Worm (Caenorhabditis elegans) whole organism, young adult: ENCODE data around the gene saeg-1.

Experiments
- B0336.3 ChIP-seq: fragments of 200-800 bp; sonication (Bioruptor generic); IDR thresholded peaks from 2 replicates; pipeline ENCODE4 v1.3.6; 2022; ENCODE audit warnings: missing genetic modification characterization, missing compliant biosample characterization
- F22D6.2 ChIP-seq: sonication (generic microtip); optimal IDR thresholded peaks from 2 replicates; lab custom pipeline; 2016; ENCODE audit warnings: mild to moderate bottlenecking, missing genetic modification characterization, missing compliant biosample characterization
- F33H1.4 ChIP-seq: fragments of 200-800 bp; sonication (Bioruptor generic); IDR thresholded peaks from 2 replicates; pipeline ENCODE4 v1.3.6; 2022; ENCODE audit warnings: missing genetic modification reagents, missing genetic modification characterization, missing compliant biosample characterization
- F49E8.2 ChIP-seq: sonication (generic microtip); optimal IDR thresholded peaks from 3 replicates; lab custom pipeline; 2017; ENCODE audit warnings: missing genetic modification characterization, mild to moderate bottlenecking, missing compliant biosample characterization, antibody characterized with exemption, moderate library complexity; ENCODE audit not compliant: insufficient read depth
- F57A8.1 ChIP-seq: fragments of 200-800 bp; sonication (Bioruptor generic); optimal IDR thresholded peaks from 2 replicates; lab custom pipeline; 2018; ENCODE audit warnings: mild to moderate bottlenecking, missing genetic modification characterization, moderate library complexity, missing compliant biosample characterization
- F57C9.4 ChIP-seq: sonication (generic microtip); optimal IDR thresholded peaks from 2 replicates; lab custom pipeline; 2017; ENCODE audit warnings: mild to moderate bottlenecking, missing genetic modification characterization, missing compliant biosample characterization
- K11D2.4 ChIP-seq: fragments of 200-800 bp; sonication (Bioruptor generic); IDR thresholded peaks from 2 replicates; pipeline ENCODE4 v1.3.6; 2022; ENCODE audit warnings: missing genetic modification reagents, missing genetic modification characterization, missing compliant biosample characterization
- K12H6.12 ChIP-seq: fragments of 200-800 bp; sonication (Bioruptor generic); optimal IDR thresholded peaks from 2 replicates; lab custom pipeline; 2018; ENCODE audit warnings: mild to moderate bottlenecking, missing genetic modification characterization, missing compliant biosample characterization
- T07F8.4 ChIP-seq: sonication (generic microtip); optimal IDR thresholded peaks from 2 replicates; lab custom pipeline; 2016; ENCODE audit warnings: mild to moderate bottlenecking, missing genetic modification characterization, moderate library complexity, missing compliant biosample characterization
- Y56A3A.18 ChIP-seq: fragments of 200-800 bp; sonication (Bioruptor generic); IDR thresholded peaks from 2 replicates; pipeline ENCODE4 v1.3.6; 2022; ENCODE audit warnings: missing genetic modification reagents, missing genetic modification characterization, missing compliant biosample characterization
- Y79H2A.3 ChIP-seq: fragments of 200-800 bp; sonication (Bioruptor generic); conservative IDR thresholded peaks from 2 replicates; pipeline ENCODE4 v1.3.6; 2022; ENCODE audit warnings: missing genetic modification reagents, missing genetic modification characterization, missing compliant biosample characterization
- Y95B8A.8 ChIP-seq: fragments of 200-800 bp; sonication (Bioruptor generic); IDR thresholded peaks from 2 replicates; pipeline ENCODE4 v1.3.6; 2022; ENCODE audit warnings: missing genetic modification reagents, missing genetic modification characterization, missing compliant biosample characterization
- atf-7 ChIP-seq: sonication (generic microtip); optimal IDR thresholded peaks from 2 replicates; lab custom pipeline; 2017; ENCODE audit warnings: mild to moderate bottlenecking, missing genetic modification characterization, missing compliant biosample characterization
- athp-1 ChIP-seq: sonication (generic microtip); optimal IDR thresholded peaks from 2 replicates; lab custom pipeline; 2017; ENCODE audit warnings: mild to moderate bottlenecking, missing genetic modification characterization, missing compliant biosample characterization
- attf-3 ChIP-seq: fragments of 200-800 bp; sonication (Bioruptor generic); conservative IDR thresholded peaks from 2 replicates; pipeline ENCODE4 v1.3.6; 2022; ENCODE audit warnings: missing genetic modification reagents, missing genetic modification characterization, missing compliant biosample characterization
- attf-5 ChIP-seq: fragments of 200-800 bp; sonication (Bioruptor generic); optimal IDR thresholded peaks from 2 replicates; lab custom pipeline; 2018; ENCODE audit warnings: mild to moderate bottlenecking, missing genetic modification characterization, missing compliant biosample characterization
- cebp-1 ChIP-seq, 2 experiments: fragments of 200-800 bp in 1 of 2; sonication (Bioruptor generic) in 1 of 2; sonication (generic microtip) in 1 of 2; IDR thresholded peaks in 1 of 2; optimal IDR thresholded peaks in 1 of 2; 2 replicates each; pipeline versions ENCODE4 v1.3.6 to Lab custom; 2017 to 2022; ENCODE audit warnings: missing compliant biosample characterization in 2 of 2, missing genetic modification characterization in 2 of 2, mild to moderate bottlenecking in 1 of 2, missing genetic modification reagents in 1 of 2, moderate library complexity in 1 of 2
- cebp-2 ChIP-seq: fragments of 200-800 bp; sonication (Bioruptor generic); IDR thresholded peaks from 2 replicates; pipeline ENCODE4 v1.3.6; 2022; ENCODE audit warnings: missing genetic modification characterization, missing compliant biosample characterization
- ceh-100 ChIP-seq: fragments of 200-800 bp; sonication (Bioruptor generic); IDR thresholded peaks from 2 replicates; pipeline ENCODE4 v1.3.6; 2022; ENCODE audit warnings: missing genetic modification reagents, missing genetic modification characterization, missing compliant biosample characterization
- dox-1 ChIP-seq: fragments of 200-800 bp; sonication (Bioruptor generic); IDR thresholded peaks from 2 replicates; pipeline ENCODE4 v1.3.6; 2022; ENCODE audit warnings: missing genetic modification reagents, missing genetic modification characterization, missing compliant biosample characterization
- dpff-1 ChIP-seq: sonication (generic microtip); optimal IDR thresholded peaks from 2 replicates; lab custom pipeline; 2017; ENCODE audit warnings: mild to moderate bottlenecking, missing genetic modification characterization, missing compliant biosample characterization
- egl-18 ChIP-seq: fragments of 200-800 bp; sonication (Bioruptor generic); IDR thresholded peaks from 2 replicates; pipeline ENCODE4 v1.3.6; 2022; ENCODE audit warnings: missing genetic modification reagents, missing genetic modification characterization, missing compliant biosample characterization
- egl-44 ChIP-seq: fragments of 200-800 bp; sonication (Bioruptor generic); IDR thresholded peaks from 2 replicates; pipeline ENCODE4 v1.3.6; 2022; ENCODE audit warnings: missing genetic modification reagents, missing genetic modification characterization, missing compliant biosample characterization
- egrh-3 ChIP-seq: fragments of 200-800 bp; sonication (Bioruptor generic); IDR thresholded peaks from 2 replicates; pipeline ENCODE4 v1.3.6; 2022; ENCODE audit warnings: missing genetic modification reagents, missing genetic modification characterization, missing compliant biosample characterization
- hmg-1.2 ChIP-seq: fragments of 200-800 bp; sonication (Bioruptor generic); IDR thresholded peaks from 2 replicates; pipeline ENCODE4 v1.3.6; 2022; ENCODE audit warnings: missing genetic modification reagents, missing genetic modification characterization, missing compliant biosample characterization
- lin-35 ChIP-seq, 3 experiments: fragments of 150-350 bp in 2 of 3; sonication (generic microtip) in 1 of 3; optimal IDR thresholded peaks; 2 replicates each; lab custom pipeline; 2014 to 2018; ENCODE audit warnings: missing biosample characterization in 3 of 3, missing genetic modification characterization in 3 of 3, missing genetic modification reagents in 3 of 3
- lin-54 ChIP-seq: fragments of 200-800 bp; sonication (Bioruptor generic); optimal IDR thresholded peaks from 2 replicates; lab custom pipeline; 2018; ENCODE audit warnings: mild to moderate bottlenecking, missing genetic modification characterization, missing compliant biosample characterization
- madf-10 ChIP-seq: sonication (generic microtip); optimal IDR thresholded peaks from 2 replicates; lab custom pipeline; 2016; ENCODE audit warnings: mild to moderate bottlenecking, missing genetic modification characterization, missing compliant biosample characterization
- madf-8 ChIP-seq: fragments of 200-800 bp; sonication (Bioruptor generic); conservative IDR thresholded peaks from 2 replicates; pipeline ENCODE4 v1.3.6; 2022; ENCODE audit warnings: missing genetic modification reagents, missing genetic modification characterization, missing compliant biosample characterization
- mcd-1 ChIP-seq: fragments of 200-800 bp; sonication (Bioruptor generic); IDR thresholded peaks from 2 replicates; pipeline ENCODE4 v1.3.6; 2022; ENCODE audit warnings: missing genetic modification reagents, missing genetic modification characterization, missing compliant biosample characterization
- nfya-2 ChIP-seq: fragments of 200-800 bp; sonication (Bioruptor generic); IDR thresholded peaks from 2 replicates; pipeline ENCODE4 v1.3.6; 2022; ENCODE audit warnings: missing genetic modification reagents, missing genetic modification characterization, missing compliant biosample characterization
- nhr-80 ChIP-seq: sonication (generic microtip); optimal IDR thresholded peaks from 2 replicates; lab custom pipeline; 2016; ENCODE audit warnings: missing genetic modification characterization, missing compliant biosample characterization
- nhr-90 ChIP-seq: sonication (generic microtip); optimal IDR thresholded peaks from 2 replicates; lab custom pipeline; 2016; ENCODE audit warnings: missing genotype, mild to moderate bottlenecking, missing genetic modification characterization, missing compliant biosample characterization
- rcor-1 ChIP-seq: fragments of 200-800 bp; sonication (Bioruptor generic); IDR thresholded peaks from 2 replicates; pipeline ENCODE4 v1.3.6; 2022; ENCODE audit warnings: missing genetic modification reagents, missing genetic modification characterization, missing compliant biosample characterization
- rpc-1 ChIP-seq, 2 experiments: fragments of 150-350 bp in 1 of 2; sonication (generic microtip) in 1 of 2; optimal IDR thresholded peaks; 2 replicates each; lab custom pipeline; 2014 to 2018; ENCODE audit warnings: missing biosample characterization in 1 of 2, missing genetic modification characterization in 1 of 2, missing genetic modification reagents in 1 of 2, missing genotype in 1 of 2
- snpc-1.3 ChIP-seq: sonication (generic microtip); optimal IDR thresholded peaks from 2 replicates; lab custom pipeline; 2017; ENCODE audit warnings: missing genetic modification characterization, mild to moderate bottlenecking, missing compliant biosample characterization, antibody characterized with exemption, moderate library complexity, missing genotype, missing genetic modification reagents; ENCODE audit not compliant: insufficient read depth
- somi-1 ChIP-seq: fragments of 200-800 bp; sonication (Bioruptor generic); optimal IDR thresholded peaks from 2 replicates; lab custom pipeline; 2018; ENCODE audit warnings: mild to moderate bottlenecking, missing genetic modification characterization, missing compliant biosample characterization
- tbp1 ChIP-seq: fragments of 200-800 bp; sonication (Bioruptor generic); optimal IDR thresholded peaks from 2 replicates; lab custom pipeline; 2018; ENCODE audit warnings: mild to moderate bottlenecking, missing genetic modification characterization, missing compliant biosample characterization
- unc-62 ChIP-seq: fragments of 150-350 bp; optimal IDR thresholded peaks from 2 replicates; lab custom pipeline; 2014; ENCODE audit warnings: missing biosample characterization, missing genetic modification reagents, missing genetic modification characterization
- xnd-1 ChIP-seq: sonication (generic microtip); optimal IDR thresholded peaks from 2 replicates; lab custom pipeline; 2016; ENCODE audit warnings: missing genotype, missing genetic modification reagents, missing genetic modification characterization, missing compliant biosample characterization
- ztf-22 ChIP-seq: fragments of 200-800 bp; sonication (Bioruptor generic); optimal IDR thresholded peaks from 2 replicates; lab custom pipeline; 2018; ENCODE audit warnings: mild to moderate bottlenecking, missing genetic modification characterization, moderate library complexity, missing compliant biosample characterization
- ztf-26 ChIP-seq: sonication (generic microtip); optimal IDR thresholded peaks from 2 replicates; lab custom pipeline; 2017; ENCODE audit warnings: missing genetic modification characterization, missing compliant biosample characterization
- ztf-28 ChIP-seq: fragments of 200-800 bp; sonication (Bioruptor generic); IDR thresholded peaks from 2 replicates; pipeline ENCODE4 v1.3.6; 2022; ENCODE audit warnings: missing genetic modification reagents, missing genetic modification characterization, missing compliant biosample characterization

saeg-1 gene

ce11 chrV:10858340-10858739, 7.2 kb downstream of the saeg-1 start (continued):
- TF ChIP-seq K11D2.4 (GFP tag; lab: Robert Waterston, UW) (peak; percentile 72; the same call in 1 of the 2 replicates), lin-35 (GFP tag; optimal IDR thresholded peaks at IDR 0.05; lab: Kevin White, UChicago) (peak in 1 of 3 experiments; percentile 19), madf-10 (tag; lab: Kevin White, UChicago) (peak; percentile 57), attf-5 (GFP tag; lab: Kevin White, UChicago) (peak; percentile 31), Y95B8A.8 (peak; percentile 63; the same call in 1 of the 2 replicates), lin-54 (GFP tag; lab: Kevin White, UChicago) (peak; percentile 52), dox-1 (GFP tag; lab: Robert Waterston, UW) (peak; percentile 63; the same call in 1 of the 2 replicates), egl-44 (GFP tag; lab: Robert Waterston, UW) (0 out of 2 replicates have a peak, but pooled peaks have one; percentile 7), egrh-3 (GFP tag; lab: Robert Waterston, UW) (peak; percentile 66), ztf-22 (GFP tag; lab: Kevin White, UChicago) (peak; percentile 39), atf-7 (tag; lab: Kevin White, UChicago) (peak; percentile 54), K12H6.12 (peak; percentile 86), F57C9.4 (tag; lab: Kevin White, UChicago) (no peak), Y56A3A.18 (GFP tag; lab: Robert Waterston, UW) (no peak), ztf-26 (tag; lab: Kevin White, UChicago) (peak; percentile 34), nhr-80 (tag; lab: Kevin White, UChicago) (peak; percentile 14)
- TF ChIP-seq, all 124 proteins: peak for 31

- no peak for TF ChIP-seq ztf-28 (GFP tag; lab: Robert Waterston, UW)
- no peak for TF ChIP-seq ztf-26 (tag; lab: Kevin White, UChicago)
- TF ChIP-seq B0336.3: peak; percentile 19; the same call in 1 of the 2 replicates
- TF ChIP-seq T07F8.4: peak; percentile 3
- no peak for TF ChIP-seq egl-18 (GFP tag; lab: Robert Waterston, UW)
- peak; percentile 7 for TF ChIP-seq ztf-22 (GFP tag; lab: Kevin White, UChicago)
- TF ChIP-seq attf-5 (GFP tag; lab: Kevin White, UChicago): peak; percentile 12
- TF ChIP-seq F49E8.2: no peak
- TF ChIP-seq F22D6.2 (tag; lab: Kevin White, UChicago): no peak
- no peak for TF ChIP-seq attf-3 (GFP tag; lab: Robert Waterston, UW)
- TF ChIP-seq madf-10 (tag; lab: Kevin White, UChicago): peak; percentile 97
- no peak for TF ChIP-seq nhr-90 (tag; lab: Kevin White, UChicago)
- TF ChIP-seq snpc-1.3 (tag; lab: Kevin White, UChicago): no peak
- TF ChIP-seq xnd-1 (tag; lab: Kevin White, UChicago): no peak
- TF ChIP-seq mcd-1 (GFP tag; lab: Robert Waterston, UW): 0 out of 2 replicates have a peak, but pooled peaks have one; percentile 19
- TF ChIP-seq tbp1 (GFP tag; lab: Kevin White, UChicago): no peak
- peak; percentile 85 for TF ChIP-seq nhr-80 (tag; lab: Kevin White, UChicago)
- no peak for TF ChIP-seq Y79H2A.3 (GFP tag; lab: Robert Waterston, UW)
- TF ChIP-seq unc-62 (GFP tag; lab: Kevin White, UChicago): no peak
- TF ChIP-seq madf-8: no peak
- TF ChIP-seq ceh-100 (GFP tag; lab: Robert Waterston, UW): no peak
- 0 out of 2 replicates have a peak, but pooled peaks have one; percentile 52 for TF ChIP-seq dox-1 (GFP tag; lab: Robert Waterston, UW)
- no peak for TF ChIP-seq F57A8.1 (GFP tag; lab: Kevin White, UChicago)
- no peak for TF ChIP-seq hmg-1.2 (GFP tag; lab: Robert Waterston, UW)
- TF ChIP-seq somi-1 (GFP tag; lab: Kevin White, UChicago): no peak
- TF ChIP-seq K11D2.4 (GFP tag; lab: Robert Waterston, UW): peak; percentile 65; the same call in 1 of the 2 replicates
- no peak for TF ChIP-seq dpff-1 (tag; lab: Kevin White, UChicago)
- no peak for TF ChIP-seq rpc-1 (optimal IDR thresholded peaks at IDR 0.05; lab: Kevin White, UChicago)
- no peak for TF ChIP-seq rpc-1 (tag; optimal IDR thresholded peaks at IDR 0.05; lab: Kevin White, UChicago)
- TF ChIP-seq nfya-2 (GFP tag; lab: Robert Waterston, UW): no peak
- no peak for TF ChIP-seq rcor-1 (GFP tag; lab: Robert Waterston, UW)
- TF ChIP-seq cebp-2 (GFP tag; lab: Robert Waterston, UW): 0 out of 2 replicates have a peak, but pooled peaks have one; percentile 25
- TF ChIP-seq cebp-1 (GFP tag; IDR thresholded peaks at IDR 0.05; lab: Robert Waterston, UW): no peak
- TF ChIP-seq cebp-1 (tag; optimal IDR thresholded peaks at IDR 0.05; lab: Kevin White, UChicago): peak; percentile 32
- no peak for TF ChIP-seq athp-1
- TF ChIP-seq F33H1.4 (GFP tag; lab: Robert Waterston, UW): no peak
These were observed 8.4 kb downstream of the saeg-1 start for ce11 chrV:10856901-10857637.
